Fruit fly (Drosophila melanogaster) whole organism, adult: ENCODE results near the gene smog.

Experiments
- CG11617 ChIP-seq: fragments of 200-800 bp; sonication (Bioruptor generic); optimal IDR thresholded peaks from 2 replicates; lab custom pipeline; 2017; ENCODE audit warnings: mild to moderate bottlenecking, missing biosample characterization, missing genetic modification reagents, missing genetic modification characterization
- CG12768 ChIP-seq: fragments of 200-800 bp; sonication (Bioruptor generic); optimal IDR thresholded peaks from 2 replicates; lab custom pipeline; 2017; ENCODE audit warnings: missing biosample characterization, missing genetic modification characterization, mild to moderate bottlenecking, moderate library complexity, missing genetic modification reagents
- CG14711 ChIP-seq: fragments of 200-800 bp; sonication (Bioruptor generic); optimal IDR thresholded peaks from 2 replicates; lab custom pipeline; 2018; ENCODE audit warnings: missing biosample characterization, mild to moderate bottlenecking, missing genetic modification characterization, moderate library complexity
- CG1620 ChIP-seq: fragments of 200-800 bp; sonication (Bioruptor generic); optimal IDR thresholded peaks from 2 replicates; lab custom pipeline; 2016; ENCODE audit warnings: missing biosample characterization, missing genetic modification characterization
- CG33017 ChIP-seq: fragments of 200-800 bp; sonication (Bioruptor generic); optimal IDR thresholded peaks from 2 replicates; lab custom pipeline; 2018; ENCODE audit warnings: missing biosample characterization, mild to moderate bottlenecking, missing genetic modification characterization, moderate library complexity
- CG5204 ChIP-seq: fragments of 200-800 bp; sonication (Bioruptor generic); optimal IDR thresholded peaks from 2 replicates; lab custom pipeline; 2016; ENCODE audit warnings: missing biosample characterization, missing genetic modification characterization
- CG7045 ChIP-seq: fragments of 200-800 bp; sonication (Bioruptor generic); optimal IDR thresholded peaks from 2 replicates; lab custom pipeline; 2017; ENCODE audit warnings: missing biosample characterization, mild to moderate bottlenecking, missing genetic modification characterization
- CG7101 ChIP-seq: fragments of 200-800 bp; sonication (Bioruptor generic); optimal IDR thresholded peaks from 2 replicates; lab custom pipeline; 2018; ENCODE audit warnings: missing biosample characterization, mild to moderate bottlenecking, missing genetic modification characterization, moderate library complexity
- Clk ChIP-seq: fragments of 200-800 bp; sonication (Bioruptor generic); optimal IDR thresholded peaks from 2 replicates; lab custom pipeline; 2017; ENCODE audit warnings: missing biosample characterization, missing genetic modification characterization
- Crg-1 ChIP-seq: fragments of 200-800 bp; sonication (Bioruptor generic); optimal IDR thresholded peaks from 2 replicates; lab custom pipeline; 2016; ENCODE audit warnings: missing biosample characterization, missing genetic modification characterization
- Hr96 ChIP-seq: fragments of 200-800 bp; sonication (Bioruptor generic); optimal IDR thresholded peaks from 2 replicates; lab custom pipeline; 2016; ENCODE audit warnings: missing biosample characterization, missing genetic modification characterization
- Mnt ChIP-seq: fragments of 200-800 bp; sonication (Bioruptor generic); optimal IDR thresholded peaks from 2 replicates; lab custom pipeline; 2016; ENCODE audit warnings: missing biosample characterization, mild to moderate bottlenecking, missing genetic modification characterization
- bab1 ChIP-seq: fragments of 200-800 bp; sonication (Bioruptor generic); optimal IDR thresholded peaks from 3 replicates; lab custom pipeline; 2019; ENCODE audit warnings: missing biosample characterization, mild to moderate bottlenecking, missing genetic modification characterization, moderate library complexity
- cic ChIP-seq: fragments of 200-800 bp; sonication (Bioruptor generic); optimal IDR thresholded peaks from 2 replicates; lab custom pipeline; 2017; ENCODE audit warnings: missing biosample characterization, mild to moderate bottlenecking, missing genetic modification characterization, moderate library complexity
- cnc ChIP-seq, 2 experiments: fragments of >200 bp; optimal IDR thresholded peaks; 2 replicates each; lab custom pipeline; 2017
- kay ChIP-seq: fragments of 200-800 bp; sonication (Bioruptor generic); peaks from one replicate; lab custom pipeline; 2016; ENCODE audit warnings: missing biosample characterization, missing genetic modification characterization, borderline replicate concordance
- ovo ChIP-seq: fragments of 200-800 bp; sonication (Bioruptor generic); optimal IDR thresholded peaks from 2 replicates; lab custom pipeline; 2016; ENCODE audit warnings: missing biosample characterization, missing genetic modification characterization
- pad ChIP-seq: fragments of 200-800 bp; sonication (Bioruptor generic); optimal IDR thresholded peaks from 3 replicates; lab custom pipeline; 2017; ENCODE audit warnings: missing biosample characterization, missing genetic modification characterization, mild to moderate bottlenecking, moderate library complexity, missing genetic modification reagents
- tj ChIP-seq: fragments of 200-800 bp; sonication (Bioruptor generic); optimal IDR thresholded peaks from 3 replicates; lab custom pipeline; 2017; ENCODE audit warnings: missing biosample characterization, mild to moderate bottlenecking, missing genetic modification characterization, moderate library complexity
- toe ChIP-seq: fragments of 200-800 bp; sonication (Bioruptor generic); optimal IDR thresholded peaks from 2 replicates; lab custom pipeline; 2016; ENCODE audit warnings: missing biosample characterization, missing genetic modification characterization

Gene smog

dm6 chr2L:4821757-4822156 lies 30.9 kb upstream of the smog start, which contains the start of gene CG15628:
Gene CG15628 (plus strand): TSS chr2L:4821774.
- TF ChIP-seq bab1 (GFP tag; lab: Kevin White, UChicago), result no peak
- TF ChIP-seq Mnt, result no peak
- no peak for TF ChIP-seq CG7045 (GFP tag; lab: Kevin White, UChicago)
- no peak for TF ChIP-seq Crg-1 (GFP tag; lab: Kevin White, UChicago)
- TF ChIP-seq cic (GFP tag; lab: Kevin White, UChicago), result no peak
- TF ChIP-seq CG33017 (tag; lab: Kevin White, UChicago), result no peak
- TF ChIP-seq cnc (optimal IDR thresholded peaks at IDR 0.05; lab: Kevin White, UChicago), result no peak
- TF ChIP-seq Hr96 (GFP tag; lab: Kevin White, UChicago), result no peak
- TF ChIP-seq tj, result no peak
- TF ChIP-seq CG12768 (GFP tag; lab: Kevin White, UChicago), result no peak
- no peak for TF ChIP-seq CG7101 (tag; lab: Kevin White, UChicago)
- TF ChIP-seq pad (GFP tag; lab: Kevin White, UChicago), result no peak
- no peak for TF ChIP-seq toe (GFP tag; lab: Kevin White, UChicago)
- no peak for TF ChIP-seq Clk (GFP tag; lab: Kevin White, UChicago)
- no peak for TF ChIP-seq CG5204 (GFP tag; lab: Kevin White, UChicago)
- TF ChIP-seq ovo (GFP tag; lab: Kevin White, UChicago), result no peak

- TF ChIP-seq CG7045 (GFP tag; lab: Kevin White, UChicago) (no peak), ovo (GFP tag; lab: Kevin White, UChicago) (no peak), toe (GFP tag; lab: Kevin White, UChicago) (no peak), CG7101 (tag; lab: Kevin White, UChicago) (no peak), CG1620 (GFP tag; lab: Kevin White, UChicago) (no peak), cnc (optimal IDR thresholded peaks at IDR 0.05; lab: Kevin White, UChicago) (no peak), bab1 (GFP tag; lab: Kevin White, UChicago) (no peak), cic (GFP tag; lab: Kevin White, UChicago) (no peak)
Measured at dm6 chr2L:4822258-4822657, 30.4 kb upstream of the smog start.

- TF ChIP-seq CG7101 (tag; lab: Kevin White, UChicago), result no peak
- TF ChIP-seq Clk (GFP tag; lab: Kevin White, UChicago), result no peak
- TF ChIP-seq CG33017 (tag; lab: Kevin White, UChicago), result no peak
- TF ChIP-seq CG11617 (GFP tag; lab: Kevin White, UChicago), result no peak
- no peak for TF ChIP-seq Crg-1 (GFP tag; lab: Kevin White, UChicago)
- TF ChIP-seq cic (GFP tag; lab: Kevin White, UChicago), result no peak
- no peak for TF ChIP-seq toe (GFP tag; lab: Kevin White, UChicago)
- no peak for TF ChIP-seq CG7045 (GFP tag; lab: Kevin White, UChicago)
- no peak for TF ChIP-seq tj
Measured at dm6 chr2L:4823797-4824196, 28.9 kb upstream of the smog start.

dm6 chr2L:4825695-4826094 lies 27.0 kb upstream of the smog start:
- TF ChIP-seq Clk (GFP tag; lab: Kevin White, UChicago) (no peak), Crg-1 (GFP tag; lab: Kevin White, UChicago) (no peak), ovo (GFP tag; lab: Kevin White, UChicago) (no peak), CG33017 (tag; lab: Kevin White, UChicago) (no peak), CG14711 (tag; lab: Kevin White, UChicago) (no peak), Hr96 (GFP tag; lab: Kevin White, UChicago) (no peak), CG7045 (GFP tag; lab: Kevin White, UChicago) (no peak), toe (GFP tag; lab: Kevin White, UChicago) (no peak), CG1620 (GFP tag; lab: Kevin White, UChicago) (no peak), kay (GFP tag; lab: Kevin White, UChicago) (no peak), CG12768 (GFP tag; lab: Kevin White, UChicago) (no peak), CG11617 (GFP tag; lab: Kevin White, UChicago) (no peak), Mnt (no peak), tj (no peak), pad (GFP tag; lab: Kevin White, UChicago) (no peak)

dm6 chr2L:4829040-4829439 lies 23.6 kb upstream of the smog start:
- TF ChIP-seq cic (GFP tag; lab: Kevin White, UChicago) (peak; percentile 68), kay (GFP tag; lab: Kevin White, UChicago) (peak; percentile 10), Hr96 (GFP tag; lab: Kevin White, UChicago) (no peak), CG33017 (tag; lab: Kevin White, UChicago) (peak; percentile 55), bab1 (GFP tag; lab: Kevin White, UChicago) (no peak), CG5204 (GFP tag; lab: Kevin White, UChicago) (no peak), pad (GFP tag; lab: Kevin White, UChicago) (peak; percentile 11), CG7101 (tag; lab: Kevin White, UChicago) (peak; percentile 41), CG12768 (GFP tag; lab: Kevin White, UChicago) (peak; percentile 56), Clk (GFP tag; lab: Kevin White, UChicago) (no peak), CG14711 (tag; lab: Kevin White, UChicago) (no peak), ovo (GFP tag; lab: Kevin White, UChicago) (peak; percentile 31), toe (GFP tag; lab: Kevin White, UChicago) (peak; percentile 14), CG1620 (GFP tag; lab: Kevin White, UChicago) (no peak), CG7045 (GFP tag; lab: Kevin White, UChicago) (peak; percentile 59), tj (no peak), cnc (optimal IDR thresholded peaks at IDR 0.05; lab: Kevin White, UChicago) (no peak), Crg-1 (GFP tag; lab: Kevin White, UChicago) (peak; percentile 58), CG11617 (GFP tag; lab: Kevin White, UChicago) (peak; percentile 23), Mnt (peak; percentile 27)

dm6 chr2L:4830490-4830889 lies 22.2 kb upstream of the smog start, which contains the start of gene Fnta:
Gene Fnta (minus strand): TSS chr2L:4830693.
- peak; percentile 19 for TF ChIP-seq bab1 (GFP tag; lab: Kevin White, UChicago)
- TF ChIP-seq cnc (optimal IDR thresholded peaks at IDR 0.05; lab: Kevin White, UChicago), result no peak
- peak; percentile 84 for TF ChIP-seq kay (GFP tag; lab: Kevin White, UChicago)
